Worm (Caenorhabditis elegans) whole organism, young adult: ENCODE results near the gene dao-2.

Experiments
- B0336.3 ChIP-seq: fragments of 200-800 bp; sonication (Bioruptor generic); IDR thresholded peaks from 2 replicates; pipeline ENCODE4 v1.3.6; 2022; ENCODE audit warnings: missing genetic modification characterization, missing compliant biosample characterization
- F10E7.11 ChIP-seq: sonication (generic microtip); optimal IDR thresholded peaks from 2 replicates; lab custom pipeline; 2017; ENCODE audit warnings: mild to moderate bottlenecking, missing genetic modification characterization, moderate library complexity, missing compliant biosample characterization
- F33H1.4 ChIP-seq: fragments of 200-800 bp; sonication (Bioruptor generic); IDR thresholded peaks from 2 replicates; pipeline ENCODE4 v1.3.6; 2022; ENCODE audit warnings: missing genetic modification reagents, missing genetic modification characterization, missing compliant biosample characterization
- F39B2.1 ChIP-seq: fragments of 200-800 bp; sonication (Bioruptor generic); IDR thresholded peaks from 2 replicates; pipeline ENCODE4 v1.3.6; 2022; ENCODE audit warnings: missing genetic modification reagents, missing genetic modification characterization, missing compliant biosample characterization
- T07F8.4 ChIP-seq: sonication (generic microtip); optimal IDR thresholded peaks from 2 replicates; lab custom pipeline; 2016; ENCODE audit warnings: mild to moderate bottlenecking, missing genetic modification characterization, moderate library complexity, missing compliant biosample characterization
- Y53G8AR.9 ChIP-seq: fragments of 200-800 bp; sonication (Bioruptor generic); conservative IDR thresholded peaks from 2 replicates; pipeline ENCODE4 v1.3.6; 2022; ENCODE audit warnings: missing genetic modification reagents, missing genetic modification characterization, missing compliant biosample characterization
- Y67H2A.10 ChIP-seq: fragments of 200-800 bp; sonication (Bioruptor generic); conservative IDR thresholded peaks from 2 replicates; pipeline ENCODE4 v1.3.6; 2022; ENCODE audit warnings: missing genetic modification reagents, missing genetic modification characterization, missing compliant biosample characterization
- Y79H2A.3 ChIP-seq: fragments of 200-800 bp; sonication (Bioruptor generic); conservative IDR thresholded peaks from 2 replicates; pipeline ENCODE4 v1.3.6; 2022; ENCODE audit warnings: missing genetic modification reagents, missing genetic modification characterization, missing compliant biosample characterization
- ama-1 ChIP-seq, 3 experiments: fragments of 150-350 bp in 1 of 3; sonication (generic microtip) in 2 of 3; optimal IDR thresholded peaks; 2 replicates each; lab custom pipeline; 2014 to 2018; ENCODE audit warnings: missing biosample characterization in 2 of 3, missing genetic modification characterization in 2 of 3, missing genetic modification reagents in 2 of 3
- aptf-2 ChIP-seq: fragments of 200-800 bp; sonication (Bioruptor generic); conservative IDR thresholded peaks from 2 replicates; pipeline ENCODE4 v1.3.6; 2022; ENCODE audit warnings: missing genetic modification reagents, missing genetic modification characterization, missing compliant biosample characterization
- atf-7 ChIP-seq: sonication (generic microtip); optimal IDR thresholded peaks from 2 replicates; lab custom pipeline; 2017; ENCODE audit warnings: mild to moderate bottlenecking, missing genetic modification characterization, missing compliant biosample characterization
- athp-1 ChIP-seq: sonication (generic microtip); optimal IDR thresholded peaks from 2 replicates; lab custom pipeline; 2017; ENCODE audit warnings: mild to moderate bottlenecking, missing genetic modification characterization, missing compliant biosample characterization
- attf-5 ChIP-seq: fragments of 200-800 bp; sonication (Bioruptor generic); optimal IDR thresholded peaks from 2 replicates; lab custom pipeline; 2018; ENCODE audit warnings: mild to moderate bottlenecking, missing genetic modification characterization, missing compliant biosample characterization
- attf-6 ChIP-seq: fragments of 200-800 bp; sonication (Bioruptor generic); IDR thresholded peaks from 2 replicates; pipeline ENCODE4 v1.3.6; 2022; ENCODE audit warnings: missing genetic modification reagents, missing genetic modification characterization, missing compliant biosample characterization
- bed-1 ChIP-seq: fragments of 200-800 bp; sonication (Bioruptor generic); IDR thresholded peaks from 2 replicates; pipeline ENCODE4 v1.3.6; 2022; ENCODE audit warnings: missing genetic modification reagents, missing genetic modification characterization, missing compliant biosample characterization
- cebp-1 ChIP-seq, 2 experiments: fragments of 200-800 bp in 1 of 2; sonication (Bioruptor generic) in 1 of 2; sonication (generic microtip) in 1 of 2; IDR thresholded peaks in 1 of 2; optimal IDR thresholded peaks in 1 of 2; 2 replicates each; pipeline versions ENCODE4 v1.3.6 to Lab custom; 2017 to 2022; ENCODE audit warnings: missing compliant biosample characterization in 2 of 2, missing genetic modification characterization in 2 of 2, mild to moderate bottlenecking in 1 of 2, missing genetic modification reagents in 1 of 2, moderate library complexity in 1 of 2
- ceh-100 ChIP-seq: fragments of 200-800 bp; sonication (Bioruptor generic); IDR thresholded peaks from 2 replicates; pipeline ENCODE4 v1.3.6; 2022; ENCODE audit warnings: missing genetic modification reagents, missing genetic modification characterization, missing compliant biosample characterization
- ceh-40 ChIP-seq: fragments of 200-800 bp; sonication (Bioruptor generic); IDR thresholded peaks from 2 replicates; pipeline ENCODE4 v1.3.6; 2022; ENCODE audit warnings: missing genetic modification characterization, missing compliant biosample characterization
- ceh-58 ChIP-seq: fragments of 200-800 bp; sonication (Bioruptor generic); IDR thresholded peaks from 2 replicates; pipeline ENCODE4 v1.3.6; 2022; ENCODE audit warnings: missing genetic modification characterization, missing compliant biosample characterization
- dox-1 ChIP-seq: fragments of 200-800 bp; sonication (Bioruptor generic); IDR thresholded peaks from 2 replicates; pipeline ENCODE4 v1.3.6; 2022; ENCODE audit warnings: missing genetic modification reagents, missing genetic modification characterization, missing compliant biosample characterization
- ekl-4 ChIP-seq: fragments of 200-800 bp; sonication (Bioruptor generic); IDR thresholded peaks from 2 replicates; pipeline ENCODE4 v1.3.6; 2022; ENCODE audit warnings: missing genetic modification reagents, missing genetic modification characterization, missing compliant biosample characterization
- him-1 ChIP-seq: sonication (generic microtip); optimal IDR thresholded peaks from 2 replicates; lab custom pipeline; 2016; ENCODE audit warnings: missing genotype, missing genetic modification reagents, missing genetic modification characterization, missing compliant biosample characterization
- hlh-12 ChIP-seq: sonication (generic microtip); optimal IDR thresholded peaks from 2 replicates; lab custom pipeline; 2016; ENCODE audit warnings: missing genetic modification characterization, missing compliant biosample characterization
- hmg-20 ChIP-seq: fragments of 200-800 bp; sonication (Bioruptor generic); IDR thresholded peaks from 2 replicates; pipeline ENCODE4 v1.3.6; 2022; ENCODE audit warnings: missing genetic modification reagents, missing genetic modification characterization, missing compliant biosample characterization
- hrde-1 ChIP-seq: sonication (generic microtip); optimal IDR thresholded peaks from 2 replicates; lab custom pipeline; 2016; ENCODE audit warnings: missing genetic modification characterization, mild to moderate bottlenecking, missing compliant biosample characterization, moderate library complexity, missing genotype, missing genetic modification reagents, borderline replicate concordance
- hsf-1 ChIP-seq: fragments of 200-800 bp; sonication (Bioruptor generic); IDR thresholded peaks from 2 replicates; pipeline ENCODE4 v1.3.6; 2022; ENCODE audit warnings: missing genetic modification reagents, missing genetic modification characterization, missing compliant biosample characterization
- let-526 ChIP-seq: fragments of 200-800 bp; sonication (Bioruptor generic); IDR thresholded peaks from 2 replicates; pipeline ENCODE4 v1.3.6; 2022; ENCODE audit warnings: missing genetic modification reagents, missing genetic modification characterization, missing compliant biosample characterization
- lin-26 ChIP-seq: fragments of 200-800 bp; sonication (Bioruptor generic); IDR thresholded peaks from 2 replicates; pipeline ENCODE4 v1.3.6; 2022; ENCODE audit warnings: missing genetic modification reagents, missing genetic modification characterization, missing compliant biosample characterization
- lin-40 ChIP-seq: sonication (generic microtip); optimal IDR thresholded peaks from 2 replicates; lab custom pipeline; 2016; ENCODE audit warnings: missing genetic modification characterization, mild to moderate bottlenecking, missing compliant biosample characterization, missing genotype, missing genetic modification reagents
- lin-54 ChIP-seq: fragments of 200-800 bp; sonication (Bioruptor generic); optimal IDR thresholded peaks from 2 replicates; lab custom pipeline; 2018; ENCODE audit warnings: mild to moderate bottlenecking, missing genetic modification characterization, missing compliant biosample characterization
- lir-1 ChIP-seq: fragments of 200-800 bp; sonication (Bioruptor generic); conservative IDR thresholded peaks from 2 replicates; pipeline ENCODE4 v1.3.6; 2022; ENCODE audit warnings: missing genetic modification reagents, missing genetic modification characterization, missing compliant biosample characterization
- lsl-1 ChIP-seq: fragments of 200-800 bp; sonication (Bioruptor generic); optimal IDR thresholded peaks from 2 replicates; lab custom pipeline; 2018; ENCODE audit warnings: mild to moderate bottlenecking, missing genetic modification characterization, moderate library complexity, missing compliant biosample characterization
- lsy-27 ChIP-seq: sonication (generic microtip); optimal IDR thresholded peaks from 2 replicates; lab custom pipeline; 2017; ENCODE audit warnings: missing genetic modification characterization, mild to moderate bottlenecking, missing compliant biosample characterization, antibody characterized with exemption, missing genotype, borderline replicate concordance; ENCODE audit not compliant: insufficient read depth
- madf-3 ChIP-seq: fragments of 200-800 bp; sonication (Bioruptor generic); IDR thresholded peaks from 2 replicates; pipeline ENCODE4 v1.3.6; 2022; ENCODE audit warnings: missing genetic modification reagents, missing genetic modification characterization, missing compliant biosample characterization
- madf-6 ChIP-seq: fragments of 200-800 bp; sonication (Bioruptor generic); IDR thresholded peaks from 2 replicates; pipeline ENCODE4 v1.3.6; 2022; ENCODE audit warnings: missing genetic modification reagents, missing genetic modification characterization, missing compliant biosample characterization
- madf-8 ChIP-seq: fragments of 200-800 bp; sonication (Bioruptor generic); conservative IDR thresholded peaks from 2 replicates; pipeline ENCODE4 v1.3.6; 2022; ENCODE audit warnings: missing genetic modification reagents, missing genetic modification characterization, missing compliant biosample characterization
- nhr-90 ChIP-seq: sonication (generic microtip); optimal IDR thresholded peaks from 2 replicates; lab custom pipeline; 2016; ENCODE audit warnings: missing genotype, mild to moderate bottlenecking, missing genetic modification characterization, missing compliant biosample characterization
- pbrm-1 ChIP-seq: fragments of 200-800 bp; sonication (Bioruptor generic); IDR thresholded peaks from 2 replicates; pipeline ENCODE4 v1.3.6; 2022; ENCODE audit warnings: missing genetic modification reagents, missing genetic modification characterization, missing compliant biosample characterization
- rpc-1 ChIP-seq, 2 experiments: fragments of 150-350 bp in 1 of 2; sonication (generic microtip) in 1 of 2; optimal IDR thresholded peaks; 2 replicates each; lab custom pipeline; 2014 to 2018; ENCODE audit warnings: missing biosample characterization in 1 of 2, missing genetic modification characterization in 1 of 2, missing genetic modification reagents in 1 of 2, missing genotype in 1 of 2
- snpc-3.4 ChIP-seq: sonication (generic microtip); optimal IDR thresholded peaks from 2 replicates; lab custom pipeline; 2017; ENCODE audit warnings: missing genetic modification characterization, mild to moderate bottlenecking, missing compliant biosample characterization, antibody characterized with exemption, moderate library complexity, missing genotype, missing genetic modification reagents
- sptf-2 ChIP-seq: fragments of 200-800 bp; sonication (Bioruptor generic); optimal IDR thresholded peaks from 2 replicates; lab custom pipeline; 2018; ENCODE audit warnings: mild to moderate bottlenecking, missing genetic modification characterization, missing compliant biosample characterization
- zfh-2 ChIP-seq: fragments of 200-800 bp; sonication (Bioruptor generic); conservative IDR thresholded peaks from 2 replicates; pipeline ENCODE4 v1.3.6; 2022; ENCODE audit warnings: missing genetic modification reagents, missing genetic modification characterization, missing compliant biosample characterization
- ztf-18 ChIP-seq: sonication (generic microtip); optimal IDR thresholded peaks from 2 replicates; lab custom pipeline; 2016; ENCODE audit warnings: missing genotype, mild to moderate bottlenecking, missing genetic modification characterization, missing compliant biosample characterization
- ztf-25 ChIP-seq: fragments of 200-800 bp; sonication (Bioruptor generic); IDR thresholded peaks from 2 replicates; pipeline ENCODE4 v1.3.6; 2022; ENCODE audit warnings: missing genetic modification reagents, missing genetic modification characterization, missing compliant biosample characterization

Gene dao-2

ce11 chrII:4590086-4590485 lies 27.3 kb downstream of the dao-2 start:
- TF ChIP-seq sptf-2 (GFP tag; lab: Kevin White, UChicago): no peak
- TF ChIP-seq hsf-1 (GFP tag; lab: Robert Waterston, UW): 0 out of 2 replicates have a peak, but pooled peaks have one; percentile 13
- peak; percentile 57 for TF ChIP-seq zfh-2
- TF ChIP-seq lin-54 (GFP tag; lab: Kevin White, UChicago): no peak
- TF ChIP-seq madf-3 (GFP tag; lab: Robert Waterston, UW): 0 out of 2 replicates have a peak, but pooled peaks have one; percentile 5
- TF ChIP-seq madf-8: no peak

- TF ChIP-seq atf-7 (tag; lab: Kevin White, UChicago) (peak; percentile 45), let-526 (GFP tag; lab: Robert Waterston, UW) (no peak), ztf-18 (no peak), lsl-1 (peak; percentile 35), madf-8 (0 out of 2 replicates have a peak, but pooled peaks have one; percentile 4), him-1 (peak; percentile 89), attf-5 (GFP tag; lab: Kevin White, UChicago) (peak; percentile 32), lsy-27 (tag; lab: Kevin White, UChicago) (no peak), Y67H2A.10 (0 out of 2 replicates have a peak, but pooled peaks have one; percentile 5), attf-6 (no peak), cebp-1 (GFP tag; IDR thresholded peaks at IDR 0.05; lab: Robert Waterston, UW) (no peak), cebp-1 (tag; optimal IDR thresholded peaks at IDR 0.05; lab: Kevin White, UChicago) (peak; percentile 40), nhr-90 (tag; lab: Kevin White, UChicago) (no peak), Y53G8AR.9 (GFP tag; lab: Robert Waterston, UW) (0 out of 2 replicates have a peak, but pooled peaks have one; percentile 40), lin-26 (GFP tag; lab: Robert Waterston, UW) (0 out of 2 replicates have a peak, but pooled peaks have one; percentile 58), ceh-40 (GFP tag; lab: Robert Waterston, UW) (no peak), ceh-58 (no peak), rpc-1 (optimal IDR thresholded peaks at IDR 0.05; lab: Kevin White, UChicago) (no peak), rpc-1 (tag; optimal IDR thresholded peaks at IDR 0.05; lab: Kevin White, UChicago) (no peak), bed-1 (no peak), ama-1 (optimal IDR thresholded peaks at IDR 0.05; lab: Kevin White, UChicago) (no peak), ama-1 (GFP tag; optimal IDR thresholded peaks at IDR 0.05; lab: Kevin White, UChicago) (peak in 1 of 2 experiments; percentile 41), F33H1.4 (GFP tag; lab: Robert Waterston, UW) (no peak), ceh-100 (GFP tag; lab: Robert Waterston, UW) (no peak), madf-6 (GFP tag; lab: Robert Waterston, UW) (peak; percentile 15; the same call in 1 of the 2 replicates), F10E7.11 (tag; lab: Kevin White, UChicago) (no peak), sptf-2 (GFP tag; lab: Kevin White, UChicago) (peak; percentile 32), hmg-20 (no peak), hlh-12 (tag; lab: Kevin White, UChicago) (no peak), F39B2.1 (GFP tag; lab: Robert Waterston, UW) (no peak), snpc-3.4 (tag; lab: Kevin White, UChicago) (no peak), aptf-2 (GFP tag; lab: Robert Waterston, UW) (0 out of 2 replicates have a peak, but pooled peaks have one; percentile 20), madf-3 (GFP tag; lab: Robert Waterston, UW) (no peak), ekl-4 (GFP tag; lab: Robert Waterston, UW) (0 out of 2 replicates have a peak, but pooled peaks have one; percentile 48), B0336.3 (GFP tag; lab: Robert Waterston, UW) (peak; percentile 52; the same call in 1 of the 2 replicates), T07F8.4 (tag; lab: Kevin White, UChicago) (no peak), lin-54 (GFP tag; lab: Kevin White, UChicago) (peak; percentile 44), lin-40 (tag; lab: Kevin White, UChicago) (no peak), ztf-25 (GFP tag; lab: Robert Waterston, UW) (peak; percentile 71; the same call in 1 of the 2 replicates), athp-1 (tag; lab: Kevin White, UChicago) (peak; percentile 42), pbrm-1 (GFP tag; lab: Robert Waterston, UW) (peak; percentile 70), hrde-1 (no peak), dox-1 (GFP tag; lab: Robert Waterston, UW) (no peak), Y79H2A.3 (GFP tag; lab: Robert Waterston, UW) (peak; percentile 60; the same call in 1 of the 2 replicates), lir-1 (no peak)
Measured at ce11 chrII:4590660-4591059, 27.9 kb downstream of the dao-2 start.
